Worm (Caenorhabditis elegans) whole organism, L1 larva: ENCODE measurements around the gene ncs-6.

Experiments used
- F16B12.6 ChIP-seq: fragments of 150-350 bp; optimal IDR thresholded peaks from 2 replicates; lab custom pipeline; 2014; ENCODE audit warnings: missing biosample characterization, missing genetic modification characterization
- Y116A8C.19 ChIP-seq: sonication (generic microtip); optimal IDR thresholded peaks from 2 replicates; lab custom pipeline; 2016; ENCODE audit warnings: missing compliant biosample characterization, missing genetic modification characterization, borderline replicate concordance
- aha-1 ChIP-seq: fragments of 150-350 bp; optimal IDR thresholded peaks from 2 replicates; lab custom pipeline; 2014; ENCODE audit warnings: missing biosample characterization, missing genetic modification characterization
- alr-1 ChIP-seq: fragments of 200-800 bp; sonication (Bioruptor generic); optimal IDR thresholded peaks from 2 replicates; lab custom pipeline; 2018; ENCODE audit warnings: borderline replicate concordance, mild to moderate bottlenecking, missing genetic modification characterization, missing compliant biosample characterization
- ama-1 ChIP-seq: fragments of 150-350 bp; optimal IDR thresholded peaks from 2 replicates; lab custom pipeline; 2014
- blmp-1 ChIP-seq: fragments of 150-350 bp; optimal IDR thresholded peaks from 2 replicates; lab custom pipeline; 2014; ENCODE audit warnings: missing biosample characterization, missing genetic modification characterization
- ceh-82 ChIP-seq, 3 experiments: fragments of 150-350 bp in 1 of 3; sonication (generic microtip) in 2 of 3; optimal IDR thresholded peaks; 2 replicates each; lab custom pipeline; 2014 to 2017; ENCODE audit warnings: missing biosample characterization in 3 of 3, missing genetic modification characterization in 3 of 3
- ceh-88 ChIP-seq: fragments of 200-800 bp; sonication (Bioruptor generic); IDR thresholded peaks from 2 replicates; pipeline ENCODE4 v1.3.6; 2022; ENCODE audit warnings: missing genetic modification characterization, missing compliant biosample characterization
- ces-1 ChIP-seq: fragments of 150-350 bp; optimal IDR thresholded peaks from 2 replicates; lab custom pipeline; 2014; ENCODE audit warnings: missing biosample characterization, missing genetic modification reagents, missing genetic modification characterization
- dpl-1 ChIP-seq, 3 experiments: fragments of 150-350 bp in 2 of 3; sonication (generic microtip) in 1 of 3; optimal IDR thresholded peaks; 2 replicates each; lab custom pipeline; 2014 to 2017; ENCODE audit warnings: missing biosample characterization in 3 of 3, missing genetic modification characterization in 3 of 3, missing genetic modification reagents in 3 of 3
- dsc-1 ChIP-seq: sonication (generic microtip); optimal IDR thresholded peaks from 2 replicates; lab custom pipeline; 2016; ENCODE audit warnings: mild to moderate bottlenecking, missing genetic modification characterization, missing compliant biosample characterization
- efl-1 ChIP-seq, 4 experiments: fragments of 150-350 bp; optimal IDR thresholded peaks in 3 of 4; peaks in 1 of 4; 1 replicate in 1 of 4; 2 replicates in 3 of 4; lab custom pipeline; 2014; ENCODE audit warnings: missing biosample characterization in 2 of 4, missing genetic modification characterization in 2 of 4, missing genetic modification reagents in 2 of 4
- elt-3 ChIP-seq, 6 experiments: fragments of 150-350 bp in 1 of 6; sonication (generic microtip); optimal IDR thresholded peaks; 2 replicates each; lab custom pipeline; 2017 to 2018; ENCODE audit warnings: missing biosample characterization in 6 of 6, missing genetic modification characterization in 6 of 6, inconsistent platforms in 1 of 6
- fkh-10 ChIP-seq: sonication (generic microtip); optimal IDR thresholded peaks from 2 replicates; lab custom pipeline; 2017; ENCODE audit warnings: missing biosample characterization, missing genetic modification reagents, missing genetic modification characterization
- fkh-4 ChIP-seq: sonication (generic microtip); optimal IDR thresholded peaks from 2 replicates; lab custom pipeline; 2016; ENCODE audit warnings: missing compliant biosample characterization, missing genetic modification characterization, borderline replicate concordance
- fkh-8 ChIP-seq: sonication (generic microtip); optimal IDR thresholded peaks from 2 replicates; lab custom pipeline; 2016; ENCODE audit warnings: mild to moderate bottlenecking, missing genetic modification characterization, missing compliant biosample characterization
- fos-1 ChIP-seq: fragments of 150-350 bp; optimal IDR thresholded peaks from 2 replicates; lab custom pipeline; 2014; ENCODE audit warnings: missing biosample characterization, missing genetic modification characterization
- grh-1 ChIP-seq: fragments of 200-800 bp; sonication (Bioruptor generic); IDR thresholded peaks from 2 replicates; pipeline ENCODE4 v1.3.6; 2022; ENCODE audit warnings: missing genetic modification reagents, missing genetic modification characterization, missing compliant biosample characterization
- hlh-17 ChIP-seq: fragments of 200-800 bp; sonication (Bioruptor generic); optimal IDR thresholded peaks from 2 replicates; lab custom pipeline; 2018; ENCODE audit warnings: missing genetic modification characterization, mild to moderate bottlenecking, missing compliant biosample characterization, moderate library complexity, borderline replicate concordance
- isw-1 ChIP-seq: fragments of 200-800 bp; sonication (Bioruptor generic); IDR thresholded peaks from 2 replicates; pipeline ENCODE4 v1.3.6; 2022; ENCODE audit warnings: missing genetic modification characterization, missing compliant biosample characterization
- lin-13 ChIP-seq: fragments of 150-350 bp; optimal IDR thresholded peaks from 2 replicates; lab custom pipeline; 2014; ENCODE audit warnings: missing biosample characterization, missing genetic modification reagents, missing genetic modification characterization
- lin-14 ChIP-seq: fragments of 200-800 bp; sonication (Bioruptor generic); optimal IDR thresholded peaks from 2 replicates; lab custom pipeline; 2018; ENCODE audit warnings: mild to moderate bottlenecking, missing genetic modification characterization, moderate library complexity, missing compliant biosample characterization
- lin-15B ChIP-seq: fragments of 150-350 bp; sonication (generic microtip); optimal IDR thresholded peaks from 3 replicates; lab custom pipeline; 2014; ENCODE audit warnings: missing biosample characterization, missing genetic modification characterization
- lin-35 ChIP-seq, 2 experiments: fragments of 150-350 bp; optimal IDR thresholded peaks; 2 replicates each; lab custom pipeline; 2014; ENCODE audit warnings: missing biosample characterization in 2 of 2, missing genetic modification characterization in 2 of 2, missing genetic modification reagents in 2 of 2
- lin-39 ChIP-seq: fragments of 150-350 bp; optimal IDR thresholded peaks from 2 replicates; lab custom pipeline; 2014; ENCODE audit warnings: missing biosample characterization, missing genetic modification reagents, missing genetic modification characterization
- lsy-2 ChIP-seq, 2 experiments: fragments of 150-350 bp; optimal IDR thresholded peaks; 2 replicates each; lab custom pipeline; 2014; ENCODE audit warnings: missing biosample characterization in 2 of 2, missing genetic modification characterization in 2 of 2
- mdl-1 ChIP-seq, 2 experiments: fragments of 150-350 bp; optimal IDR thresholded peaks; 2 replicates each; lab custom pipeline; 2014 to 2017; ENCODE audit warnings: missing biosample characterization in 2 of 2, missing genetic modification characterization in 2 of 2, inconsistent platforms in 1 of 2
- mep-1 ChIP-seq: fragments of 150-350 bp; optimal IDR thresholded peaks from 2 replicates; lab custom pipeline; 2014; ENCODE audit warnings: missing biosample characterization, missing genetic modification characterization
- nhr-11 ChIP-seq: fragments of 150-350 bp; optimal IDR thresholded peaks from 2 replicates; lab custom pipeline; 2014; ENCODE audit warnings: missing biosample characterization, missing genetic modification characterization
- nhr-19 ChIP-seq: fragments of 200-800 bp; sonication (Bioruptor generic); conservative IDR thresholded peaks from 2 replicates; pipeline ENCODE4 v1.3.6; 2022; ENCODE audit warnings: missing genetic modification characterization, missing compliant biosample characterization
- nhr-20 ChIP-seq: sonication (generic microtip); optimal IDR thresholded peaks from 2 replicates; lab custom pipeline; 2016; ENCODE audit warnings: mild to moderate bottlenecking, missing genetic modification characterization, missing compliant biosample characterization
- nhr-237 ChIP-seq: fragments of 150-350 bp; optimal IDR thresholded peaks from 2 replicates; lab custom pipeline; 2014; ENCODE audit warnings: missing biosample characterization, missing genetic modification characterization
- nhr-28 ChIP-seq: fragments of 150-350 bp; optimal IDR thresholded peaks from 2 replicates; lab custom pipeline; 2014; ENCODE audit warnings: missing biosample characterization, missing genetic modification characterization
- nhr-47 ChIP-seq: sonication (generic microtip); optimal IDR thresholded peaks from 2 replicates; lab custom pipeline; 2016; ENCODE audit warnings: mild to moderate bottlenecking, missing genetic modification characterization, moderate library complexity, missing compliant biosample characterization
- nhr-76 ChIP-seq: sonication (generic microtip); optimal IDR thresholded peaks from 2 replicates; lab custom pipeline; 2017; ENCODE audit warnings: missing biosample characterization, missing genetic modification characterization
- nhr-84 ChIP-seq: sonication (generic microtip); optimal IDR thresholded peaks from 2 replicates; lab custom pipeline; 2017; ENCODE audit warnings: missing biosample characterization, missing genetic modification characterization
- pag-3 ChIP-seq: sonication (generic microtip); optimal IDR thresholded peaks from 2 replicates; lab custom pipeline; 2017; ENCODE audit warnings: missing genetic modification characterization, mild to moderate bottlenecking, missing compliant biosample characterization, antibody characterized with exemption, borderline replicate concordance; ENCODE audit not compliant: insufficient read depth
- pax-3 ChIP-seq: fragments of 200-800 bp; sonication (Bioruptor generic); optimal IDR thresholded peaks from 2 replicates; lab custom pipeline; 2018; ENCODE audit warnings: mild to moderate bottlenecking, missing genetic modification characterization, moderate library complexity, missing compliant biosample characterization
- pqm-1 ChIP-seq: sonication (generic microtip); optimal IDR thresholded peaks from 3 replicates; lab custom pipeline; 2017; ENCODE audit warnings: missing biosample characterization, missing genetic modification characterization
- snpc-4 ChIP-seq: fragments of 150-350 bp; optimal IDR thresholded peaks from 2 replicates; lab custom pipeline; 2014; ENCODE audit warnings: missing biosample characterization, missing genetic modification characterization
- sptf-1 ChIP-seq: fragments of 150-350 bp; optimal IDR thresholded peaks from 2 replicates; lab custom pipeline; 2014; ENCODE audit warnings: missing biosample characterization, missing genetic modification characterization
- swsn-7 ChIP-seq: sonication (generic microtip); optimal IDR thresholded peaks from 2 replicates; lab custom pipeline; 2016; ENCODE audit warnings: missing genetic modification characterization, missing compliant biosample characterization
- unc-130 ChIP-seq: fragments of 150-350 bp; optimal IDR thresholded peaks from 2 replicates; lab custom pipeline; 2017; ENCODE audit warnings: missing biosample characterization, missing genetic modification characterization, inconsistent platforms
- unc-86 ChIP-seq: sonication (generic microtip); optimal IDR thresholded peaks from 2 replicates; lab custom pipeline; 2016; ENCODE audit warnings: missing genetic modification characterization, missing compliant biosample characterization
- vab-15 ChIP-seq: sonication (generic microtip); optimal IDR thresholded peaks from 2 replicates; lab custom pipeline; 2017; ENCODE audit warnings: missing genotype, mild to moderate bottlenecking, missing genetic modification characterization, missing compliant biosample characterization
- xbp-1 ChIP-seq: sonication (generic microtip); optimal IDR thresholded peaks from 2 replicates; lab custom pipeline; 2016; ENCODE audit warnings: missing genetic modification characterization, missing compliant biosample characterization

The ncs-6 gene

DNA sequence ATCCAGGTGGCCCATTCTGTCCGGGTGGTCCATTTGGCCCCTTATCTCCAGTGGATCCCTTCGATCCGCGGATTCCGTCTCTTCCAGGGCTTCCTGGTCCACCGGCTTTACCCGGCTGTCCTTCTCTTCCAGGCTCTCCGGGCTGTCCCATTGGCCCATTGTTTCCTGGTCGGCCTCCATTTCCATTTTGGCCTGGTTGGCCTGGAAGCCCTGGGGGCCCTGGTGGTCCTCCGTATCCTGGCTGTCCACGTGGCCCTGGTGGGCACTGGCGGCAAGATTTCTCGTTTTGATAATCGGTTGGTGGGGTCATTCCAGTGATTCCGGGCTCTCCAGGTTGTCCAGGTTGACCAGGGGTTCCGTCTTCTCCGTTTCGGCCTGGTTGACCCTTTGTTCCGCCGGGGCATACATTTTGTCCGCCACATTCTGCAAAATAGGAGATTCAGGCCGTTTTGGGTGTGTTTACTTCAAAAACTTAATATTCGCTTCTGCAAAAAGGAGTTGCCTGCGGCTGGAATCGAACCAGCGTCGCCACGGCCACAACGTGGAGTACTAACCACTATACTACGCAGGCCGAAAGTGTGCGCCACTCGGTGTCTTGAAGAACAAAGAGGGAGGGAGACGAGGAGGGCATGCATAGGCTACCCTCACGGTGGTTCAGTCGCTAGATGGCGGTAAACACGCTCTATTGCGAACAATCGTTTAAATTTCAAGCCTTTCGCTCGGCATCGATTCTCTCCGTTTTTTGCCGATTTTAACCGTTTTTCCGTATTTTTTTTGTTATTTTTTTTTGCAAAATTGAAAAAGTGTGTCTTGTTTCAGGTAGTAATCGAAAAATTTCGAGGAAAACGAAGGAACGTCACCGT, 7.1 kb downstream of the ncs-6 start, which contains the start of gene W09G10.9 (continued):
- TF ChIP-seq sptf-1 (tag; lab: Kevin White, UChicago) = no peak
- TF ChIP-seq efl-1 (optimal IDR thresholded peaks at IDR 0.05; lab: Kevin White, UChicago) = peak; percentile 38 to 53
- peak; percentile 29 to 93 for TF ChIP-seq efl-1 (GFP tag; optimal IDR thresholded peaks at IDR 0.05 in 1 of 2; lab: Kevin White, UChicago)
- no peak for TF ChIP-seq pag-3 (tag; lab: Kevin White, UChicago)
- TF ChIP-seq lin-35 (GFP tag; optimal IDR thresholded peaks at IDR 0.05; lab: Kevin White, UChicago) = peak; percentile 22 to 69
- peak; percentile 32 for TF ChIP-seq lin-13 (GFP tag; lab: Kevin White, UChicago)
- TF ChIP-seq blmp-1 (tag; lab: Kevin White, UChicago) = no peak
- peak; percentile 77 for TF ChIP-seq dsc-1 (tag; lab: Kevin White, UChicago)
- peak; percentile 10 for TF ChIP-seq unc-130 (tag; lab: Kevin White, UChicago)
- TF ChIP-seq lin-14 (GFP tag; lab: Kevin White, UChicago) = peak; percentile 71
- TF ChIP-seq ceh-88 (GFP tag; lab: Robert Waterston, UW) = peak; percentile 73
- TF ChIP-seq fos-1 (tag; lab: Kevin White, UChicago) = no peak
- no peak for TF ChIP-seq nhr-84 (tag; lab: Kevin White, UChicago)
- TF ChIP-seq Y116A8C.19 = no peak
- TF ChIP-seq grh-1 (GFP tag; lab: Robert Waterston, UW) = peak; percentile 34; the same call in 1 of the 2 replicates
- TF ChIP-seq ces-1 (GFP tag; lab: Kevin White, UChicago) = no peak
- peak in 1 of 2 experiments; percentile 61 for TF ChIP-seq mdl-1 (tag; optimal IDR thresholded peaks at IDR 0.05; lab: Kevin White, UChicago)
- peak; percentile 78 for TF ChIP-seq fkh-8 (tag; lab: Kevin White, UChicago)
- TF ChIP-seq mep-1 (tag; lab: Kevin White, UChicago) = peak; percentile 23
- TF ChIP-seq, all 84 proteins: peak for 43

DNA sequence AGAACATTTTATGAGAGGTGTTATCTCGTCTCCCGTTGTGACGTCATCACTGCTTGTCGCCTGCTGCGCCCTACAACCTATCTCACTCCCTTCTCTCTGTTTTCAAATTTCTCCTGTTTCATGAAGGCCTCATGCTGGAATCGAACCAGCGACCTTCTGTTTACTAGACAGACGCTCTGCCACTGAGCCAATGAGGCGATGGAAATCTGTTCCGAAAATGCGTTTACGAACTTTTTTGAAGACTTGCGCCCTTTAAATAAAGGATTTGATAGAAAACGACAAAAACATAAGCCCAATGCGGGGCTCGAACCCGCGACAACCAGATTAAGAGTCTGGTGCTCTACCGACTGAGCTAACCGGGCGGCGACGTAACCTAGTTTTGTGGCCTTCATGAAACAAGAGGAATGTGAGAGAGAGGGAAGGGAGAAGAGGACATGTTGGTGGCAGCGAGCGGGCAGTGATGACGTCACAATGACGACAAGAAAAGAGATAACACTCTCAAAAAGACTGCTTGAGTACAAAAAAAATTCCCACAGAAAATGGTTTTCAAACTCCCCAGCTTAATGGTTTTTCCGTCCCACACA, 9.3 kb downstream of the ncs-6 start, which contains the start of gene clec-126:
Gene clec-126, plus strand, starts transcription at position 534 of the 584 bp plus-strand sequence.
- peak; percentile 83 for TF ChIP-seq nhr-47 (tag; lab: Kevin White, UChicago)
- TF ChIP-seq pag-3 (tag; lab: Kevin White, UChicago) = no peak
- no peak for TF ChIP-seq Y116A8C.19
- no peak for TF ChIP-seq hlh-17 (GFP tag; lab: Kevin White, UChicago)
- TF ChIP-seq ces-1 (GFP tag; lab: Kevin White, UChicago) = no peak
- peak; percentile 24 for TF ChIP-seq lin-15B (tag; lab: Kevin White, UChicago)
- no peak for TF ChIP-seq pqm-1 (tag; lab: Kevin White, UChicago)
- TF ChIP-seq swsn-7 = peak; percentile 65
- no peak for TF ChIP-seq nhr-76 (tag; lab: Kevin White, UChicago)
- peak; percentile 75 for TF ChIP-seq nhr-20 (tag; lab: Kevin White, UChicago)
- TF ChIP-seq fkh-4 (tag; lab: Kevin White, UChicago) = no peak
- TF ChIP-seq aha-1 = no peak
- peak in 1 of 2 experiments; percentile 50 for TF ChIP-seq mdl-1 (tag; optimal IDR thresholded peaks at IDR 0.05; lab: Kevin White, UChicago)
- peak; percentile 48 for TF ChIP-seq unc-86 (tag; lab: Kevin White, UChicago)
- peak in 2 of 3 experiments; percentile 13 to 37 for TF ChIP-seq ceh-82 (tag; optimal IDR thresholded peaks at IDR 0.05; lab: Kevin White, UChicago)
- TF ChIP-seq dpl-1 (GFP tag; optimal IDR thresholded peaks at IDR 0.05; lab: Kevin White, UChicago) = peak in 2 of 3 experiments; percentile 46 to 49
- 0 out of 2 replicates have a peak, but pooled peaks have one; percentile 33 for TF ChIP-seq ceh-88 (GFP tag; lab: Robert Waterston, UW)
- TF ChIP-seq elt-3 (tag; optimal IDR thresholded peaks at IDR 0.05; lab: Kevin White, UChicago) = peak in 2 of 6 experiments; percentile 2 to 40
- TF ChIP-seq nhr-19 = peak; percentile 65
- TF ChIP-seq nhr-11 (tag; lab: Kevin White, UChicago) = no peak
- TF ChIP-seq pax-3 = no peak
- peak; percentile 53 for TF ChIP-seq fos-1 (tag; lab: Kevin White, UChicago)
- peak; percentile 28 for TF ChIP-seq F16B12.6 (tag; lab: Kevin White, UChicago)
- TF ChIP-seq vab-15 (tag; lab: Kevin White, UChicago) = no peak
- TF ChIP-seq nhr-28 (tag; lab: Kevin White, UChicago) = no peak
- no peak for TF ChIP-seq alr-1
- peak; percentile 74 for TF ChIP-seq xbp-1 (tag; lab: Kevin White, UChicago)
- TF ChIP-seq snpc-4 (tag; lab: Kevin White, UChicago) = no peak
- TF ChIP-seq isw-1 (GFP tag; lab: Robert Waterston, UW) = no peak
- no peak for TF ChIP-seq lin-39
- no peak for TF ChIP-seq nhr-237 (tag; lab: Kevin White, UChicago)
- TF ChIP-seq lin-14 (GFP tag; lab: Kevin White, UChicago) = peak; percentile 76
- peak; percentile 68 to 81 for TF ChIP-seq lsy-2 (tag; optimal IDR thresholded peaks at IDR 0.05; lab: Kevin White, UChicago)
- peak; percentile 10 for TF ChIP-seq fkh-10 (GFP tag; lab: Kevin White, UChicago)
- TF ChIP-seq ama-1 = no peak
